Worm (Caenorhabditis elegans) whole organism, mixed stage, embryonic: ENCODE data around the gene ZC302.3.

Experiments used
- M03D4.4 ChIP-seq: sonication (generic microtip); optimal IDR thresholded peaks from 2 replicates; lab custom pipeline; 2017; ENCODE audit warnings: mild to moderate bottlenecking, missing genetic modification characterization, missing compliant biosample characterization
- bed-3 ChIP-seq: fragments of 200-800 bp; sonication (Bioruptor generic); optimal IDR thresholded peaks from 3 replicates; lab custom pipeline; 2018; ENCODE audit warnings: mild to moderate bottlenecking, missing genetic modification characterization, moderate library complexity, missing compliant biosample characterization
- drap-1 ChIP-seq: fragments of 200-800 bp; sonication (Bioruptor generic); optimal IDR thresholded peaks from 3 replicates; lab custom pipeline; 2018; ENCODE audit warnings: mild to moderate bottlenecking, missing genetic modification characterization, missing compliant biosample characterization
- elt-1 ChIP-seq: sonication (generic microtip); optimal IDR thresholded peaks from 2 replicates; lab custom pipeline; 2017; ENCODE audit warnings: missing genetic modification characterization, mild to moderate bottlenecking, missing compliant biosample characterization, antibody characterized with exemption, moderate library complexity, borderline replicate concordance; ENCODE audit not compliant: insufficient read depth
- mab-5 ChIP-seq: fragments of 150-350 bp; optimal IDR thresholded peaks from 2 replicates; lab custom pipeline; 2014; ENCODE audit warnings: missing biosample characterization, missing genetic modification characterization
- mep-1 ChIP-seq: fragments of 150-350 bp; optimal IDR thresholded peaks from 2 replicates; lab custom pipeline; 2017; ENCODE audit warnings: missing biosample characterization, missing genetic modification reagents, missing genetic modification characterization, inconsistent platforms
- nhr-12 ChIP-seq: fragments of 150-350 bp; optimal IDR thresholded peaks from 2 replicates; lab custom pipeline; 2014; ENCODE audit warnings: missing biosample characterization, missing genetic modification characterization
- nhr-237 ChIP-seq: fragments of 150-350 bp; optimal IDR thresholded peaks from 2 replicates; lab custom pipeline; 2014; ENCODE audit warnings: missing biosample characterization, missing genetic modification characterization
- nhr-28 ChIP-seq: fragments of 150-350 bp; optimal IDR thresholded peaks from 2 replicates; lab custom pipeline; 2014; ENCODE audit warnings: missing biosample characterization, missing genetic modification characterization
- nhr-76 ChIP-seq: sonication (generic microtip); optimal IDR thresholded peaks from 2 replicates; lab custom pipeline; 2017; ENCODE audit warnings: missing biosample characterization, missing genetic modification characterization
- snpc-4 ChIP-seq: fragments of 150-350 bp; optimal IDR thresholded peaks from 2 replicates; lab custom pipeline; 2014; ENCODE audit warnings: missing biosample characterization, missing genetic modification characterization
- unc-62 ChIP-seq: fragments of 150-350 bp; optimal IDR thresholded peaks from 2 replicates; lab custom pipeline; 2014; ENCODE audit warnings: missing biosample characterization, missing genetic modification reagents, missing genetic modification characterization

DNA sequence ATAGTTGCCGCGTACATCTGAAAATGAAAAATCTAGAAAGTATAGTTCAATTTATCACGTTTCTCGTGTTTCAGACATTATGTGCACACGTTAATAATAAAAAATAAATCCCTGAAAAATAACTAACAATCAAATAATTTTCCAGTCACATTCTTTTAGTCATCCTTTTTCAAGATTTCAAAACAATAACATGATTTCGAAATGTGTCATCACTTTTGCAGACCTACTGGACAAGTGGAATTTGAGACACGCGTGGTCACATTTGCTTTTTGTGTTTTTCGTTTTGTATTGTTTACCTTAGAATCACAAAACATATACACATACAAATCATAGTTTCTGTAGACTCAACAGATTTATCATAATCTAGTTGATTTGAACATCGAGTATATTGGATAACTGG is 31.9 kb downstream of the ZC302.3 start:
- TF ChIP-seq nhr-237 (tag; lab: Kevin White, UChicago), result no peak
- TF ChIP-seq bed-3, result no peak
- no peak for TF ChIP-seq M03D4.4 (tag; lab: Kevin White, UChicago)
- TF ChIP-seq unc-62 (GFP tag; lab: Kevin White, UChicago), result no peak
- no peak for TF ChIP-seq nhr-76 (tag; lab: Kevin White, UChicago)
- TF ChIP-seq nhr-12 (tag; lab: Kevin White, UChicago), result no peak
- TF ChIP-seq mab-5 (tag; lab: Kevin White, UChicago), result no peak
- TF ChIP-seq mep-1, result no peak
- TF ChIP-seq nhr-28 (tag; lab: Kevin White, UChicago), result no peak
- no peak for TF ChIP-seq elt-1 (tag; lab: Kevin White, UChicago)
- TF ChIP-seq snpc-4 (tag; lab: Kevin White, UChicago), result no peak
- no peak for TF ChIP-seq drap-1 (GFP tag; lab: Kevin White, UChicago)
